Worm (Caenorhabditis elegans): ENCODE results near the gene H04D03.6.
A peak's percentile ranks its signal among the peaks of the same experiment; 100 is the strongest.
"Not testable (repeated sequence)": the region's sequence is repeated elsewhere in the genome, so short reads cannot be mapped to it uniquely, and the experiment has no call there.

H04D03.6 gene

DNA sequence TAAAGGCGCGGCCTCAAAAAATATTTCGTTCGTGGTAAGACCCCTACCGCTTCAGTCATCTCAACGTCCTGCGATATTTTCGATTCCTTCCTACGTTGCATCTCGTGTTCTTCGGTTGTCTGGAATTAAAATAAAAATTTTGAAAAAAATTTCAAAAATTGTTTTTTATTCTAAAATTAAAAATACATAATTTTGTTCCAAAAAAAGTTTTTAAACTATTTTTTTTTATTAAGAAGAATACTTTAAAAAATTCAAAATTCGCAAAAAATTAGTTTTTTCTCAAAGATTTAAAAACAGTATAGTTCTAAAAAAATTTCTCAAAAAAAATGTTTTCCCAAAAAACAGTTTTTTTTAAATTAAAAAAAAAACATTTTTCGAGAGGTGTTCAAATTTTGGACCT, at the start of gene H04D03.6:
Gene H04D03.6, minus strand, starts transcription at position 101 of the 400 bp plus-strand sequence.
- not testable (repeated sequence) for TF ChIP-seq ceh-32 (tag; optimal IDR thresholded peaks at IDR 0.05; ENCODE audit: poor library complexity); mdt-29 (GFP tag; IDR thresholded peaks at IDR 0.05); lin-13 (GFP tag; optimal IDR thresholded peaks at IDR 0.05)

DNA sequence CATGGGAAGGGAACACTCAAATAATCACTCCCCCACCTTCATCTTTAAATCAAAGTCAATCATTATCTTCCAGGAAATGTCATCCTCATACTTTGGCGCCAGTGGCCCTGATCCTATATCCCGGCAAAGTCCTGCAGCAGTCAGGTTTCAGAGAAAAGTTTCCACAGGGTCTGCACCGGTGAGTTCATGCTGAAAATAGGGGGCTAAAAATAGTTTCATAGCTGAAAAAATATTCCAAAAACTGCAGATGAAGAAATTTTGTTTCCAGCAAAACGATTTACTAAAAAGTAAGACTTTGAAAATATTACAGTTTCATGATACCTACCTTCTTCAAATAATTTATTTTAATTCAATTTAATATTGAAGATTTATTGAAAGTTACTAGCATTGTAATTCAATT, 49.4 kb upstream of the H04D03.6 start, which contains the start of gene ptr-25:
Gene ptr-25, plus strand, starts transcription at position 73 of the 400 bp plus-strand sequence.
- TF ChIP-seq nhr-10 (tag; optimal IDR thresholded peaks at IDR 0.05): no peak
- peak in 1 of 2 experiments; percentile 94 for TF ChIP-seq unc-62 (GFP tag; optimal IDR thresholded peaks at IDR 0.05 in 1 of 2)
- no peak for TF ChIP-seq unc-62 (tag; optimal IDR thresholded peaks at IDR 0.05)

DNA sequence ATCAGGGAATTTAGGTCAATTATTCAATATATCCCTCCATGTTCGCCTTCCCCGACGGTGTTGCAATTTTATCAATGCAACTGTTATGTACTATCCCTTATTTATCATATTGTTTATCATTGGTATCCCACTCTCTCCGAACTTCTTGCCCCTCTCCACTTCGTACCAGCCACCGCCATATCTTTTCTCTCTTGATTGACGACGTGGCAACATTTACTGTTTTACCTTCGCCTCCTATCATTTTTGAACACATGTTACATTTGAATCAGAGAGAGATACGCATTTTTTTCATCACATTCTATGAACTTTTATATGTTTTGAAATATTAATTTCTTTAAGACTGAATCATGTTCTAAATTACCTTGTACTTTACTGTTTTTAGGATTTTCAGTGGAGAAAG, 47.8 kb upstream of the H04D03.6 start:
- TF ChIP-seq sdz-12 (GFP tag; optimal IDR thresholded peaks at IDR 0.05) (no peak), aha-1 (tag) (no peak), unc-130 (GFP tag; optimal IDR thresholded peaks at IDR 0.05) (no peak), nhr-28 (tag; optimal IDR thresholded peaks at IDR 0.05) (peak; percentile 34), snpc-4 (tag; optimal IDR thresholded peaks at IDR 0.05) (no peak), lin-38 (GFP tag; IDR thresholded peaks at IDR 0.05) (no peak), ama-1 (optimal IDR thresholded peaks at IDR 0.05) (no peak), mxl-3 (GFP tag; optimal IDR thresholded peaks at IDR 0.05) (peak; percentile 45)

DNA sequence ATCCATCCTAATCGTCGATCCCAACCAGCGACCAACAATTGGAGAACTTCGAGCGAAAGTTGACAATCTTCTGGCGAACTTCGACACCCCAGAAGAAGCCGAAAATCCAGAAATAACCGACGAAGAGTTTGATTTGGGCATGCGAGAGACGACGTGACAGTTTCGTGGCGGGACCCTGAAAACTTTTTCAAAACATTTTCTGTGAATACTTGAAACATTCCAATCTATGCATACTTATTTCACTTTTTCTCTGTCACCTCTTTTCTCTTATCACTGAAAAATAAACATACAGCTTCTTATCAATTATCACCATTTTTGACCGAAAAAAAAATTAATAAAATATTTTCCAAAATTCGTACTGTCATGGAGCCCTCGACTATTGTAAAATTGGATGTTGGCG, 43.3 kb upstream of the H04D03.6 start, which contains the start of gene D2045.8:
Gene D2045.8, plus strand, starts transcription at position 301 of the 400 bp plus-strand sequence.
- TF ChIP-seq daf-16 (GFP tag; optimal IDR thresholded peaks at IDR 0.05) (no peak), daf-16 (tag; optimal IDR thresholded peaks at IDR 0.05) (peak; percentile 18), ceh-82 (tag; optimal IDR thresholded peaks at IDR 0.05) (no peak), attf-4 (tag; optimal IDR thresholded peaks at IDR 0.05) (no peak), tag-97 (GFP tag; IDR thresholded peaks at IDR 0.05) (no peak), saeg-2 (GFP tag; IDR thresholded peaks at IDR 0.05) (no peak)

DNA sequence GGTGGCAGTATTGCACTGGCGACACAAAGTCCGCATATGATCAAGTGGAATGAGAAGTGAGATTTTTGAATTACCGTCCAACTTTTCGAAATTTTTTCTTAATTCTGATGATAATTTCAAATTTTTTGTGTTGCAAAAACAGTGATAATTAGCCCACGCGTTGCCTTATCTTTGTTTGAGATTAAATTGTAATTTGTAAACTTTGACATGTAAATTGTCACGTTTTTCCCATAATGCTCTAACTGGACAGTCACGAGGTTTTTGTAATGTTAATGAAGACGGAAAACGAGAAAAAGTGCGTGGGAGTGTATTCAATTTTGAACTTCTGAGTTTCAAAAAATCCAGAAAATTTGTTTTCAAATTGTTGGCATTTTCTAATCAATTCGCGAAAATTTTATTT, 42.8 kb upstream of the H04D03.6 start:
- peak; percentile 64 for TF ChIP-seq dve-1 (tag; optimal IDR thresholded peaks at IDR 0.05; ENCODE audit: insufficient read depth)
- TF ChIP-seq ZK337.2 (GFP tag; IDR thresholded peaks at IDR 0.05): no peak
- no peak for TF ChIP-seq lim-7 (GFP tag; IDR thresholded peaks at IDR 0.05)
- TF ChIP-seq unc-62 (GFP tag; optimal IDR thresholded peaks at IDR 0.05 in 1 of 2): peak in 1 of 2 experiments; percentile 93
- TF ChIP-seq unc-62 (tag; optimal IDR thresholded peaks at IDR 0.05): no peak
- no peak for TF ChIP-seq ceh-28 (tag; optimal IDR thresholded peaks at IDR 0.05)
- TF ChIP-seq daf-16 (GFP tag; optimal IDR thresholded peaks at IDR 0.05): no peak
- peak; percentile 29 for TF ChIP-seq daf-16 (tag; optimal IDR thresholded peaks at IDR 0.05)
- TF ChIP-seq nhr-28 (tag; optimal IDR thresholded peaks at IDR 0.05): no peak
- TF ChIP-seq hlh-30 (tag; optimal IDR thresholded peaks at IDR 0.05; ENCODE audit: insufficient read depth): peak; percentile 12
- peak; percentile 11 for TF ChIP-seq hlh-11 (tag; optimal IDR thresholded peaks at IDR 0.05)
- 0 out of 2 replicates have a peak, but pooled peaks have one; percentile 25 for TF ChIP-seq dmd-6 (GFP tag; IDR thresholded peaks at IDR 0.05)
- TF ChIP-seq nhr-111 (GFP tag; optimal IDR thresholded peaks at IDR 0.05): no peak

DNA sequence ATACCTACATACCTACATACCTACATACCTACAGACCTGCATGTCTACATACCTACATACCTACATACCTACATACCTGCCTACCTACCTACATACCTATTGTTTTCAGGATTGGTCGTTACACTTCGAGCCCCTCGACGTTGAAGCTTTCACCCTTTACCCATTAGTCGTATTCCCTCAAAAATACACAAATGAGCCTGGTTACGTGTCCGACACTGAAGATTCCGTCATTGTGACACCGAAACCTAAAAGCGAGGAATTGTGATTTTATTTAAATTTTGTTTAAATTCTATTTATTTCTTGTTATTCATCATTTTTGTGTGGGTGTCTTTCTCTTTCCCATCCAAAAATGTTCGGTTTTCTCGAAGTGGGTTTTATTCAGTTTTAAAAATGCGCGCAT, 40.5 kb upstream of the H04D03.6 start, which contains the start of gene D2045.7:
Gene D2045.7, plus strand, starts transcription at position 301 of the 400 bp plus-strand sequence.
- TF ChIP-seq mdt-29 (GFP tag; IDR thresholded peaks at IDR 0.05): no peak
- no peak for TF ChIP-seq Y5F2A.4 (GFP tag; optimal IDR thresholded peaks at IDR 0.05)
- no peak for TF ChIP-seq hmg-1.1 (GFP tag; IDR thresholded peaks at IDR 0.05)
- no peak for TF ChIP-seq fos-1 (tag; optimal IDR thresholded peaks at IDR 0.05)
- TF ChIP-seq lim-7 (GFP tag; IDR thresholded peaks at IDR 0.05): no peak
- no peak for TF ChIP-seq spr-3 (GFP tag; optimal IDR thresholded peaks at IDR 0.05)
- no peak for TF ChIP-seq duxl-1 (tag; optimal IDR thresholded peaks at IDR 0.05; ENCODE audit: poor library complexity)
- TF ChIP-seq ceh-44 (GFP tag; IDR thresholded peaks at IDR 0.05): no peak
- no peak for TF ChIP-seq lir-3 (tag; optimal IDR thresholded peaks at IDR 0.05)
- no peak for TF ChIP-seq daf-16 (GFP tag; optimal IDR thresholded peaks at IDR 0.05)
- no peak for TF ChIP-seq daf-16 (tag; optimal IDR thresholded peaks at IDR 0.05)
- TF ChIP-seq ama-1 (optimal IDR thresholded peaks at IDR 0.05): no peak
- TF ChIP-seq ces-1 (GFP tag; optimal IDR thresholded peaks at IDR 0.05): no peak
- no peak for TF ChIP-seq lin-29 (GFP tag; IDR thresholded peaks at IDR 0.05)

Data from whole organism, L4 larva.